Worm (Caenorhabditis elegans) whole organism, L2 larva: Measurements from ENCODE around the gene srbc-14.

Experiments used
- C34F6.9 ChIP-seq: fragments of 150-350 bp; optimal IDR thresholded peaks from 2 replicates; lab custom pipeline; 2014; ENCODE audit warnings: missing biosample characterization, missing genetic modification characterization
- F13H6.1 ChIP-seq: sonication (generic microtip); optimal IDR thresholded peaks from 2 replicates; lab custom pipeline; 2016; ENCODE audit warnings: missing genetic modification characterization, missing compliant biosample characterization
- R02D3.7 ChIP-seq: fragments of 150-350 bp; optimal IDR thresholded peaks from 2 replicates; lab custom pipeline; 2014; ENCODE audit warnings: missing biosample characterization, missing genetic modification characterization
- aly-2 ChIP-seq: fragments of 150-350 bp; optimal IDR thresholded peaks from 2 replicates; lab custom pipeline; 2014; ENCODE audit warnings: missing biosample characterization, missing genetic modification characterization
- ama-1 ChIP-seq: fragments of 150-350 bp; optimal IDR thresholded peaks from 2 replicates; lab custom pipeline; 2018; ENCODE audit warnings: inconsistent platforms
- blmp-1 ChIP-seq: sonication (generic microtip); optimal IDR thresholded peaks from 2 replicates; lab custom pipeline; 2017; ENCODE audit warnings: missing genetic modification characterization, mild to moderate bottlenecking, missing compliant biosample characterization, antibody characterized with exemption, moderate library complexity; ENCODE audit not compliant: insufficient read depth
- ceh-82 ChIP-seq: fragments of 150-350 bp; optimal IDR thresholded peaks from 2 replicates; lab custom pipeline; 2014; ENCODE audit warnings: missing biosample characterization, missing genetic modification characterization
- crh-2 ChIP-seq: sonication (generic microtip); optimal IDR thresholded peaks from 2 replicates; lab custom pipeline; 2017; ENCODE audit warnings: missing biosample characterization, missing genetic modification characterization
- egl-27 ChIP-seq: sonication (generic microtip); optimal IDR thresholded peaks from 3 replicates; lab custom pipeline; 2017; ENCODE audit warnings: missing biosample characterization, missing genetic modification reagents, missing genetic modification characterization
- elt-1 ChIP-seq: fragments of 150-350 bp; optimal IDR thresholded peaks from 2 replicates; lab custom pipeline; 2014; ENCODE audit warnings: missing biosample characterization, missing genetic modification characterization
- elt-3 ChIP-seq: sonication (generic microtip); optimal IDR thresholded peaks from 2 replicates; lab custom pipeline; 2017; ENCODE audit warnings: missing biosample characterization, missing genetic modification characterization
- fos-1 ChIP-seq: fragments of 150-350 bp; optimal IDR thresholded peaks from 2 replicates; lab custom pipeline; 2014; ENCODE audit warnings: missing biosample characterization, missing genetic modification characterization
- lin-11 ChIP-seq: fragments of 150-350 bp; sonication (generic microtip); optimal IDR thresholded peaks from 2 replicates; lab custom pipeline; 2014; ENCODE audit warnings: missing biosample characterization, missing genetic modification characterization, inconsistent platforms, mixed read lengths
- lin-39 ChIP-seq: fragments of 150-350 bp; optimal IDR thresholded peaks from 2 replicates; lab custom pipeline; 2014; ENCODE audit warnings: missing biosample characterization, missing genetic modification reagents, missing genetic modification characterization
- mab-5 ChIP-seq: fragments of 150-350 bp; optimal IDR thresholded peaks from 2 replicates; lab custom pipeline; 2014; ENCODE audit warnings: missing biosample characterization, missing genetic modification characterization
- mbf-1 ChIP-seq: sonication (generic microtip); optimal IDR thresholded peaks from 2 replicates; lab custom pipeline; 2017; ENCODE audit warnings: missing biosample characterization, missing genetic modification characterization
- nhr-10 ChIP-seq: sonication (generic microtip); optimal IDR thresholded peaks from 2 replicates; lab custom pipeline; 2017; ENCODE audit warnings: missing biosample characterization, missing genetic modification characterization
- nhr-11 ChIP-seq: fragments of 150-350 bp; optimal IDR thresholded peaks from 2 replicates; lab custom pipeline; 2014; ENCODE audit warnings: missing biosample characterization, missing genetic modification characterization
- nhr-12 ChIP-seq: fragments of 150-350 bp; optimal IDR thresholded peaks from 2 replicates; lab custom pipeline; 2014; ENCODE audit warnings: missing biosample characterization, missing genetic modification characterization
- nhr-129 ChIP-seq: fragments of 150-350 bp; optimal IDR thresholded peaks from 2 replicates; lab custom pipeline; 2014; ENCODE audit warnings: missing biosample characterization, missing genetic modification characterization
- nhr-21 ChIP-seq: fragments of 150-350 bp; optimal IDR thresholded peaks from 2 replicates; lab custom pipeline; 2014; ENCODE audit warnings: missing biosample characterization, missing genetic modification characterization
- nhr-23 ChIP-seq: fragments of 150-350 bp; optimal IDR thresholded peaks from 2 replicates; lab custom pipeline; 2014; ENCODE audit warnings: missing biosample characterization, missing genetic modification reagents, missing genetic modification characterization
- nhr-237 ChIP-seq: fragments of 150-350 bp; optimal IDR thresholded peaks from 2 replicates; lab custom pipeline; 2014; ENCODE audit warnings: missing biosample characterization, missing genetic modification characterization
- nhr-25 ChIP-seq: fragments of 150-350 bp; sonication (generic microtip); optimal IDR thresholded peaks from 3 replicates; lab custom pipeline; 2014; ENCODE audit warnings: missing biosample characterization, missing genetic modification characterization
- nhr-6 ChIP-seq: fragments of 150-350 bp; optimal IDR thresholded peaks from 2 replicates; lab custom pipeline; 2014; ENCODE audit warnings: missing biosample characterization, missing genetic modification characterization
- nhr-77 ChIP-seq: fragments of 150-350 bp; optimal IDR thresholded peaks from 2 replicates; lab custom pipeline; 2014; ENCODE audit warnings: missing biosample characterization, missing genetic modification characterization
- sem-4 ChIP-seq: fragments of 150-350 bp; optimal IDR thresholded peaks from 2 replicates; lab custom pipeline; 2014; ENCODE audit warnings: missing biosample characterization, missing genetic modification reagents, missing genetic modification characterization
- skn-1 ChIP-seq: sonication (generic microtip); optimal IDR thresholded peaks from 2 replicates; lab custom pipeline; 2017; ENCODE audit warnings: missing biosample characterization, missing genetic modification characterization
- sma-3 ChIP-seq: sonication (generic microtip); optimal IDR thresholded peaks from 2 replicates; lab custom pipeline; 2016; ENCODE audit warnings: missing genetic modification reagents, missing genetic modification characterization, missing compliant biosample characterization
- sma-9 ChIP-seq, 2 experiments: fragments of 150-350 bp in 1 of 2; sonication (generic microtip) in 1 of 2; optimal IDR thresholded peaks; 2 replicates each; lab custom pipeline; 2014 to 2016; ENCODE audit warnings: missing genetic modification characterization in 2 of 2, mild to moderate bottlenecking in 1 of 2, missing biosample characterization in 1 of 2, missing compliant biosample characterization in 1 of 2, missing genetic modification reagents in 1 of 2, moderate library complexity in 1 of 2
- unc-62 ChIP-seq: fragments of 150-350 bp; optimal IDR thresholded peaks from 2 replicates; lab custom pipeline; 2014; ENCODE audit warnings: missing biosample characterization, missing genetic modification reagents, missing genetic modification characterization
- ztf-11 ChIP-seq: sonication (generic microtip); optimal IDR thresholded peaks from 2 replicates; lab custom pipeline; 2017; ENCODE audit warnings: missing biosample characterization, missing genetic modification characterization
- ztf-4 ChIP-seq: fragments of 150-350 bp; optimal IDR thresholded peaks from 2 replicates; lab custom pipeline; 2014; ENCODE audit warnings: missing biosample characterization, missing genetic modification characterization

srbc-14 gene

ce11 chrV:17068839-17069238 is 2.6 kb downstream of the srbc-14 start, which contains the start of gene T05E12.8:
Gene T05E12.8 (plus strand): TSS chrV:17069139.
- TF ChIP-seq sem-4 (tag; lab: Kevin White, UChicago) (no peak), C34F6.9 (tag; lab: Kevin White, UChicago) (no peak), sma-9 (GFP tag; optimal IDR thresholded peaks at IDR 0.05; lab: Kevin White, UChicago) (no peak), sma-9 (tag; optimal IDR thresholded peaks at IDR 0.05; lab: Kevin White, UChicago) (no peak), nhr-25 (tag; lab: Kevin White, UChicago) (no peak), fos-1 (no peak), elt-3 (tag; lab: Kevin White, UChicago) (no peak), sma-3 (GFP tag; lab: Kevin White, UChicago) (no peak), unc-62 (GFP tag; lab: Kevin White, UChicago) (no peak), nhr-10 (tag; lab: Kevin White, UChicago) (no peak)

ce11 chrV:17066634-17067033 is 4.8 kb downstream of the srbc-14 start:
- TF ChIP-seq C34F6.9 (tag; lab: Kevin White, UChicago) (no peak), ceh-82 (tag; lab: Kevin White, UChicago) (no peak)

ce11 chrV:17064676-17065075 is 6.8 kb downstream of the srbc-14 start, which contains the start of gene srh-255:
Gene srh-255 (plus strand): TSS chrV:17064976.
- TF ChIP-seq aly-2 (tag; lab: Kevin White, UChicago): no peak
- TF ChIP-seq elt-1 (tag; lab: Kevin White, UChicago): no peak
- no peak for TF ChIP-seq mab-5 (tag; lab: Kevin White, UChicago)
- no peak for TF ChIP-seq nhr-12 (tag; lab: Kevin White, UChicago)
- no peak for TF ChIP-seq unc-62 (GFP tag; lab: Kevin White, UChicago)
- TF ChIP-seq sem-4 (tag; lab: Kevin White, UChicago): no peak
- no peak for TF ChIP-seq nhr-23 (tag; lab: Kevin White, UChicago)
- TF ChIP-seq ceh-82 (tag; lab: Kevin White, UChicago): no peak
- no peak for TF ChIP-seq skn-1 (tag; lab: Kevin White, UChicago)
- no peak for TF ChIP-seq nhr-6 (tag; lab: Kevin White, UChicago)
- no peak for TF ChIP-seq nhr-25 (tag; lab: Kevin White, UChicago)
- TF ChIP-seq F13H6.1 (tag; lab: Kevin White, UChicago): no peak
- TF ChIP-seq lin-39: no peak
- TF ChIP-seq ztf-4 (tag; lab: Kevin White, UChicago): no peak
- TF ChIP-seq sma-3 (GFP tag; lab: Kevin White, UChicago): no peak
- TF ChIP-seq nhr-129: no peak
- no peak for TF ChIP-seq mbf-1 (tag; lab: Kevin White, UChicago)
- TF ChIP-seq, all 48 proteins: peak for 0

ce11 chrV:17061585-17061984 is 9.9 kb downstream of the srbc-14 start, which contains the start of gene F28B1.9:
Gene F28B1.9 (plus strand): TSS chrV:17061885.
- TF ChIP-seq nhr-23 (tag; lab: Kevin White, UChicago): no peak
- TF ChIP-seq nhr-25 (tag; lab: Kevin White, UChicago): no peak
- no peak for TF ChIP-seq nhr-21 (tag; lab: Kevin White, UChicago)
- TF ChIP-seq sma-9 (GFP tag; optimal IDR thresholded peaks at IDR 0.05; lab: Kevin White, UChicago): no peak
- no peak for TF ChIP-seq sma-9 (tag; optimal IDR thresholded peaks at IDR 0.05; lab: Kevin White, UChicago)
- TF ChIP-seq elt-3 (tag; lab: Kevin White, UChicago): no peak
- TF ChIP-seq nhr-77 (tag; lab: Kevin White, UChicago): no peak

ce11 chrV:17059987-17060386 is 11.5 kb downstream of the srbc-14 start, which contains the start of gene sri-66:
Gene sri-66 (plus strand): TSS chrV:17060287.
- TF ChIP-seq nhr-237: no peak
- TF ChIP-seq F13H6.1 (tag; lab: Kevin White, UChicago): no peak
- TF ChIP-seq nhr-11 (tag; lab: Kevin White, UChicago): no peak
- no peak for TF ChIP-seq R02D3.7 (tag; lab: Kevin White, UChicago)
- no peak for TF ChIP-seq lin-11
- TF ChIP-seq nhr-129: no peak
- TF ChIP-seq skn-1 (tag; lab: Kevin White, UChicago): no peak
- no peak for TF ChIP-seq egl-27 (tag; lab: Kevin White, UChicago)
- no peak for TF ChIP-seq lin-39
- TF ChIP-seq ztf-11 (tag; lab: Kevin White, UChicago): no peak
- TF ChIP-seq ama-1: no peak
- TF ChIP-seq crh-2 (tag; lab: Kevin White, UChicago): no peak
- no peak for TF ChIP-seq sma-9 (GFP tag; optimal IDR thresholded peaks at IDR 0.05; lab: Kevin White, UChicago)
- TF ChIP-seq sma-9 (tag; optimal IDR thresholded peaks at IDR 0.05; lab: Kevin White, UChicago): no peak
- TF ChIP-seq blmp-1 (tag; lab: Kevin White, UChicago): no peak
